Fruit fly (Drosophila melanogaster): ENCODE data around the gene heca.

DNA sequence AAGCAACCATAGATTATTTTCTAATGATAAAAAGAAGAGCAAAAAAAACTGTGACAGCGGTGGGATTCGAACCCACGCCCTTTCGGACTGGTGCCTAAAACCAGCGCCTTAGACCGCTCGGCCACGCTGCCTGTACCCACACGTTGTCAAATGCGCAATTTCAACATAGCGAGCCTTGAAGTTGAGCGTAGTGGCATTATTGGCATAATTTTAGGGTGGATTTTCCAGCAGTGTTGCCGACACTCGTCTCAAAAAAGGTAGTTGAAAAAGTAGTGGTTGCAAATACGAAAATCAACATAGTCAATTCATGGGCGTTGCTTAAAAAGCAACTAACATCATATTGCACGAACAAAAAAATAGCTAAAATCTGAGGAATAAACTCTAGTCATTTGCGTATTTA lies 29.2 kb upstream of the heca start:
- no peak for TF ChIP-seq pad (GFP tag; optimal IDR thresholded peaks at IDR 0.05)
- no peak for TF ChIP-seq kay (GFP tag; ENCODE audit: borderline replicate concordance)
- no peak for TF ChIP-seq Crg-1 (GFP tag; optimal IDR thresholded peaks at IDR 0.05)
- no peak for TF ChIP-seq CG11617 (GFP tag; optimal IDR thresholded peaks at IDR 0.05)
